Worm (Caenorhabditis elegans) whole organism, midembryonic: Measurements from ENCODE around the gene R08C7.1.

ENCODE experiments used
- flt-1 ChIP-seq: fragments of 200-800 bp; sonication (Bioruptor generic); IDR thresholded peaks from 2 replicates; pipeline ENCODE4 v1.3.6; 2022; ENCODE audit warnings: missing genetic modification characterization, missing compliant biosample characterization
- ref-1 ChIP-seq: fragments of 200-800 bp; sonication (Bioruptor generic); conservative IDR thresholded peaks from 2 replicates; pipeline ENCODE4 v1.3.6; 2022; ENCODE audit warnings: missing genetic modification reagents, missing genetic modification characterization, missing compliant biosample characterization

DNA sequence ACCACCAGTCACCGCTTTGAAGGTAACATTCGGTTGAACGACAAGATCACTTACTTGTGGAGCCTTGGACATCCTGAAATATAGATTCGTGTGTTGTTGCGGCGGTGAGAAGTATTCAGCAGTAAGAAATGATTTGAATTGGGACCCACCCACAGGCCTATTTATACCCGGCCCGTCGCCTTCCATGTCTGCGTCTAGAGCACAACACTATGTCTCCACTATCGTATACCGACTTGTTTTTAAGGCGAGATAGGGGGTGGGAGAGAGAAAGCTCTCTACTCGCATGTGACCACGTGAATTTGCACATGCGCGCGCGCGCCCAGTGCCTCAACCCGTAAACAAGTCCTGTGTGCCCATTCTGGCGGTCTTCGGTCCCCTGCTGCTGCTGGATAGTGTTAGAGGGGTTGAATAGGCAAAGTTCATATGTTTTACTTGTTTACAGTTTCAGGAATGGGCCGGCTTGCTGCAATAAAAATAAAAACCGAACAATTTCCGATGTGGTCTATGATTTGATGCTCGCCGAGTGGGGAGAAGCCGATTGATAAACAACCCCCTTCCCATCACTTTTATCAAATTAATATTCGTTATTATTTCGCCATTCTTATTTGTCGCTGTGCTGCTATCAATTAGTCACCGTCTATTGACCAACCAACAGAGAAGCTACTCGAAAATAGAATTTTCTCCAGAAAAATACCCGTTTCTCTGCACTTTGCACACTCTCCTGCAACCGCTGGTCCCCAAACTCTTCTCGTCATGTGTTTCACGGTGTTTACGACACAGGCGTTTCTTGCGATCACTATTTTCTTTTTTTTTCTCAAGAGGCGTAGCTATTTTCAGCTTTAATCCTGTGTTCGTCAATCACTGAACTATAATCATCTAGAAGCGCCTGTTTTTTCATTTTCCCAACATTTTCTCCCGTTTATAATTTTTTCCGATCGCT lies 18.4 kb downstream of the R08C7.1 start:
- TF ChIP-seq ref-1 (GFP tag; lab: Robert Waterston, UW) (no peak; the same call in 1 of the 2 replicates), flt-1 (GFP tag; lab: Robert Waterston, UW) (peak; percentile 28; the same call in 1 of the 2 replicates)
